Fruit fly (Drosophila melanogaster): ENCODE results near the gene CG31668.

CG31668 gene

dm6 chr2L:2163568-2163953 is 42.4 kb downstream of the CG31668 start (continued):
- TF ChIP-seq fd64A (GFP tag; optimal IDR thresholded peaks at IDR 0.05), result peak; percentile 70
- TF ChIP-seq ewg (GFP tag; optimal IDR thresholded peaks at IDR 0.05), result peak; percentile 85
- peak; percentile 63 for TF ChIP-seq eyg (GFP tag; optimal IDR thresholded peaks at IDR 0.05)
- peak; percentile 65 for TF ChIP-seq wek (GFP tag; optimal IDR thresholded peaks at IDR 0.05)
- TF ChIP-seq bab2 (GFP tag; optimal IDR thresholded peaks at IDR 0.05), result peak; percentile 94
- peak; percentile 92 for TF ChIP-seq H2.0 (GFP tag; IDR thresholded peaks at IDR 0.05)
- TF ChIP-seq CG3281 (GFP tag; optimal IDR thresholded peaks at IDR 0.05), result peak; percentile 62
- TF ChIP-seq CG17385 (GFP tag; optimal IDR thresholded peaks at IDR 0.05), result peak; percentile 83
- TF ChIP-seq mld (GFP tag; IDR thresholded peaks at IDR 0.05; ENCODE audit: partially characterized antibody), result no peak
- peak; percentile 94 for TF ChIP-seq CG1603 (tag; optimal IDR thresholded peaks at IDR 0.05)
- TF ChIP-seq Fer3 (tag; optimal IDR thresholded peaks at IDR 0.05), result peak; percentile 73
- peak; percentile 92 for TF ChIP-seq Mrtf (GFP tag; IDR thresholded peaks at IDR 0.05)
- TF ChIP-seq bigmax (GFP tag; optimal IDR thresholded peaks at IDR 0.05), result no peak
- TF ChIP-seq CG13624 (GFP tag; optimal IDR thresholded peaks at IDR 0.05), result peak; percentile 80
- TF ChIP-seq Jarid2 (GFP tag; optimal IDR thresholded peaks at IDR 0.05), result peak; percentile 50
- peak; percentile 84 for TF ChIP-seq CG2889 (GFP tag; IDR thresholded peaks at IDR 0.05)
- no peak for TF ChIP-seq CG34376 (GFP tag; optimal IDR thresholded peaks at IDR 0.05)
- TF ChIP-seq sens (GFP tag), result peak; percentile 100
- peak; percentile 29 for TF ChIP-seq cad (GFP tag; optimal IDR thresholded peaks at IDR 0.05)
- peak; percentile 36 for TF ChIP-seq Bteb2 (GFP tag; optimal IDR thresholded peaks at IDR 0.05)
- TF ChIP-seq Sry-β (GFP tag; optimal IDR thresholded peaks at IDR 0.05), result peak; percentile 58
- peak; percentile 95 for TF ChIP-seq CG2712 (tag; optimal IDR thresholded peaks at IDR 0.05)
- TF ChIP-seq Xbp1 (GFP tag; optimal IDR thresholded peaks at IDR 0.05), result peak; percentile 85
- TF ChIP-seq ftz-f1 (GFP tag; optimal IDR thresholded peaks at IDR 0.05), result peak; percentile 39
- peak; percentile 85 for TF ChIP-seq HLH54F (GFP tag; optimal IDR thresholded peaks at IDR 0.05)
- peak in 1 of 3 experiments; percentile 81 for TF ChIP-seq Stat92E (GFP tag; optimal IDR thresholded peaks at IDR 0.05)
- peak; percentile 91 for TF ChIP-seq HLH3B (GFP tag; IDR thresholded peaks at IDR 0.05)
- peak; percentile 42 for TF ChIP-seq trh (GFP tag; optimal IDR thresholded peaks at IDR 0.05)
- peak; percentile 10; the same call in 1 of the 2 replicates for TF ChIP-seq Adf1 (GFP tag; IDR thresholded peaks at IDR 0.05)
- TF ChIP-seq Atf6 (GFP tag; IDR thresholded peaks at IDR 0.05), result peak; percentile 84
- TF ChIP-seq YL-1 (GFP tag; optimal IDR thresholded peaks at IDR 0.05), result peak; percentile 44
- TF ChIP-seq Scr (GFP tag; IDR thresholded peaks at IDR 0.05; ENCODE audit: partially characterized antibody), result no peak
- TF ChIP-seq CHES-1-like (GFP tag; optimal IDR thresholded peaks at IDR 0.05), result peak; percentile 96
- peak; percentile 86 for TF ChIP-seq Hsf (GFP tag; optimal IDR thresholded peaks at IDR 0.05)
- no peak for TF ChIP-seq zen2 (GFP tag; IDR thresholded peaks at IDR 0.05; ENCODE audit: partially characterized antibody)
- peak; percentile 60 for TF ChIP-seq TFAM (GFP tag; optimal IDR thresholded peaks at IDR 0.05)
- peak; percentile 91 for TF ChIP-seq CG8924 (tag; optimal IDR thresholded peaks at IDR 0.05)
- TF ChIP-seq CG1792 (GFP tag; optimal IDR thresholded peaks at IDR 0.05), result peak; percentile 89
- peak; percentile 84 for TF ChIP-seq ro (GFP tag; IDR thresholded peaks at IDR 0.05)
- TF ChIP-seq tna (GFP tag; IDR thresholded peaks at IDR 0.05; ENCODE audit: partially characterized antibody), result no peak
- peak; percentile 81 for TF ChIP-seq CG12942 (GFP tag; optimal IDR thresholded peaks at IDR 0.05)
- no peak for TF ChIP-seq HmgD (GFP tag; optimal IDR thresholded peaks at IDR 0.05)
- TF ChIP-seq CG10366 (GFP tag; IDR thresholded peaks at IDR 0.05), result peak; percentile 89
- peak; percentile 97 for TF ChIP-seq jumu (GFP tag; optimal IDR thresholded peaks at IDR 0.05)
- no peak for TF ChIP-seq B-H2 (GFP tag; optimal IDR thresholded peaks at IDR 0.05)
- TF ChIP-seq scrt (GFP tag; optimal IDR thresholded peaks at IDR 0.05), result peak; percentile 60
- TF ChIP-seq CG5180 (GFP tag; optimal IDR thresholded peaks at IDR 0.05), result peak; percentile 72
- peak; percentile 77 for TF ChIP-seq CG4854 (GFP tag; optimal IDR thresholded peaks at IDR 0.05)
- peak; percentile 91 for TF ChIP-seq CG14667 (GFP tag; IDR thresholded peaks at IDR 0.05)
- TF ChIP-seq fru (optimal IDR thresholded peaks at IDR 0.05), result no peak
- TF ChIP-seq CG33557 (GFP tag; optimal IDR thresholded peaks at IDR 0.05), result peak; percentile 87
